Fruit fly (Drosophila melanogaster): ENCODE data around the gene Nsun5.

The Nsun5 gene

DNA sequence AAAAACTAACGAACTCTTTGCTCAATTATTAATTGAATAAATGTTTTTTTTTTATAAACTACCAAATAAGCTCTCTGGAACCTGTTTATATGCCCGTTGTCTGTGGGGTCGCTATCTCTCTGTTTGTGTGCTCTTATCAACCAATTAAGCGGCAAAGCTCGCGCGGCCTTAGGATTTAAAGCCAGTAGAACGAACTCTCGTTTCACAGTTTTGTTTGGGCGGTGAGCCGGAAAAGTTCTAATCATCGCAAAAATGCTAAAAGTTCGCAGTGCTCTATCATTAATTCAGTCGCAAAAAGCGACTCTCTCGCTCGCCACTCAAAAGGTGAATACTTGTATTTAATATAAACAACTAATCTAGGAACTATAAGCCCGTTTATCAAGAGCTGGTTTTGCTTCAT lies 27.1 kb downstream of the Nsun5 start, which contains the start of gene Cyp12a4:
TSS of gene Cyp12a4 (plus strand) at position 202 of the 400 bp plus-strand sequence.
- TF ChIP-seq psq (optimal IDR thresholded peaks at IDR 0.05) (no peak), EcR (GFP tag; optimal IDR thresholded peaks at IDR 0.05) (no peak), usp (GFP tag; optimal IDR thresholded peaks at IDR 0.05) (no peak), pan (optimal IDR thresholded peaks at IDR 0.05) (no peak), Dll (optimal IDR thresholded peaks at IDR 0.05) (no peak), CG8478 (optimal IDR thresholded peaks at IDR 0.05) (no peak)

DNA sequence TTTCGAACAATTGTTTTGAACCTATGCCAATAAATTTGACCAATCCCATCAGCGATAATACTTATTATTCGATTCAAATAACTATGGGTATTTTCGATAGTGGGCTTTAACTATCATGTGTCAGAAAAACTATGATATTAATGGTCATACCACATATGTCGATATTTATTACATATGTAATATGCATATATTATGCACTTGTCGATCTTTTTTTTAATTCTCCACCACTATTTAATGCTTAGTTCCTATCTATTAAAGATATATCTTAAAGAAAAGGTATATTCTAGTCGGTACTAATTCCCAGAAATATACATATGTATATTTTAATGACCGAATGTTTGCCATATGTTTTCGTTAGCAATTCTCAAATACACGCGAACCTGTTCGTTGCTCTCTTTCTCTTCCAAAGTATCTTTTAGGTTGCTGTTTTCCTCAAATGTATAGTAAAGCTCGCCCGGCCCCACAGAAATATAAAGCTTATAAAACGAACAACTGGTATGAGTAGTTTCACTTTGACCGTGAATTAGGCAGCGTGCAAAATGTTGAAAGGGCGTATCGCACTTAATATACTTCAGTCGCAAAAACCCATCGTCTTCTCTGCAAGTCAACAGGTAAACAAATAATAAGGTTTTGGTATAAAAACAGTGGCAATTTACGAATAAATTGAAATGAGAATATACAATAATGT lies 29.8 kb downstream of the Nsun5 start, which contains the start of gene Cyp12a5:
TSS of gene Cyp12a5 (plus strand) at position 503 of the 688 bp plus-strand sequence.
- TF ChIP-seq psq (optimal IDR thresholded peaks at IDR 0.05) (no peak), pan (optimal IDR thresholded peaks at IDR 0.05) (no peak), EcR (GFP tag; optimal IDR thresholded peaks at IDR 0.05) (no peak), usp (GFP tag; optimal IDR thresholded peaks at IDR 0.05) (no peak), Dll (optimal IDR thresholded peaks at IDR 0.05) (no peak), CG8478 (optimal IDR thresholded peaks at IDR 0.05) (no peak)

DNA sequence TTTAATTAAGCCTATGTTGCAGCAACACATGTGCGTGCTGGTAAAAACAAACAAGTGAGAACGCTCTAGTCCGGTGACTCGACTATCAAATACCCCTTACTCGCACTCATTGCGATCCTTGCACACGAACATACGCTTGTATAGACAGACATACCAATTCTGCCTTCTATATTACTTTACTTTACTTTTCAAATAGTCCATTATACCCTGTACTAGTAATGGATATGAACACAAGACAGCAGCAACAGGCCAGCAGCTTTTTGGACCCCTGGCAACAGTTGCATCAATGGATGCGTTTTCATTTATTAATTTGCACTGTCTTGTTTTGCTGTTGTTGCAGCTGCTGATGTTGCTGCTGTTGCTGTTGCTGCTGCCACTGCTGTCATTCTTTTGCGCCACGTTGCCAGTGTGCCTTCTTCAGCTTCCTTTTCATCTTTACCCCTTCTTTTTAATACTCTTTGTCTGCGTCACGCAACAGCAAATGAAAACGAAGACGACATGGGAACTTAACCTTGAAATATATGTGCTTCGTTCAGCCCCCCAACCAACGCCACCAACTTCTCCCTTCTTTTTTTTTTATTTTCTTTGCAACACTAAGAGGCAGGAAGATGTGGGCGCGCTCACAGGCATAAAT lies 43.5 kb downstream of the Nsun5 start:
- TF ChIP-seq Dll (optimal IDR thresholded peaks at IDR 0.05) (no peak), pan (optimal IDR thresholded peaks at IDR 0.05) (peak; percentile 83)

DNA sequence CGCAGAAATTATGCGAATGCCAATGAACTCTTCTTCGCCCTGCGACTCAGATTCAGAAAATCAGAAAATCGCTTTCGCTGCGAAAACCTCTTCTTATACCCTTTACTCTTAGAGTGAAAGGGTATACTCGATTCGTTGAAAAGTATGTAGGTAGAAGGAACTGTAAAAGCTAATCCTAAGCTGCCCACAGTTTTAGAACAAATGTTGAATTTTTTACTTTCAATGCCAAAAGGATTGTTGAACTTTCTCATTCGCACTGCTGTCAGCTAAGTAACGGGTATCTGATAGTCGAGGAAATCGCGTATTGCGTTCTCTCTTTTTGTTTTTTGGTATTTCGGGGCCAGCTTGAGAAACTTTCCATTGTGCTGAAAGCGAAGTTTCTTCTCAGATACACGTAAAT lies 48.3 kb downstream of the Nsun5 start:
- TF ChIP-seq Dll (optimal IDR thresholded peaks at IDR 0.05) (no peak), pan (optimal IDR thresholded peaks at IDR 0.05) (peak; percentile 52), usp (GFP tag; optimal IDR thresholded peaks at IDR 0.05) (no peak)

DNA sequence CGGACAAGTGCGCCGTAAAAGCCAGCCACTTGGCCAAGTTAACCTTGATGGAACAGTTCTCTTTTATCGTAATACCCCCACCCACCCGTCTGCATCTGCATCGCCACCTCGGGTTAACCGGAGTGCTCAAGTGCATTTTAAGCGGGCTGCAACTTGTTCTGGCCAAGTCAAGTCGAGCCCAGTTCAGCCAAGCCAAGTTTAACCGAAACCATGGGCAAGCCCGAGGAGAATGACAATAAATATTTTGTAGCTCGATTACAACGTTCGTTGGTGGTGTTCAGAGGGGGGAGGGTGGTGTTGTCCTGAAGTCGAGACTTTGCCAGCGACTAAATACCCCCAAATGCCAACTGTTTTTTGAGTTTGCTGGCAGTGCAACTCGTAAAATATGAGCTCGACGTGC lies 49.7 kb downstream of the Nsun5 start:
- TF ChIP-seq pan (optimal IDR thresholded peaks at IDR 0.05) (no peak), CG8478 (optimal IDR thresholded peaks at IDR 0.05) (no peak), Dll (optimal IDR thresholded peaks at IDR 0.05) (no peak), psq (optimal IDR thresholded peaks at IDR 0.05) (no peak), EcR (GFP tag; optimal IDR thresholded peaks at IDR 0.05) (no peak), usp (GFP tag; optimal IDR thresholded peaks at IDR 0.05) (no peak)

DNA sequence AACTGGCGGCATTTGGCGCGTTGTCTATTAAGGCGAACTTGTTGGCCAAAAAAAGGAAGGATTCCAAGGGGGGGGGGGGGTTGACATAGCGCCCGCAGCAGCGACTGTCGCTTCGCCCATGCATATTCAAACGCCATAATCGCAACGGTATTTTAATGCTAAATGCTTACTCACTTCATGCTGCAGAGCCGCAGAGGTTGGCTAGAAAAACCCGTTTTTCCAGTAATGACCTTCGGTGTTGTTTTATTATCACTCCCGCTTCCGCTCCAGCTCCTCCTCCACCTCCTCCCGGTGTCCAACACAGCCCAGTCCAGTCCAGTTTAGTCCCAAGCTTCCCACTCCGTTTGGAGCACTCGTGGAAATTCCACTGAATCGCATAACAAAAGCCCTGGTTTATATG lies 50.9 kb downstream of the Nsun5 start:
- TF ChIP-seq CG8478 (optimal IDR thresholded peaks at IDR 0.05) (no peak), pan (optimal IDR thresholded peaks at IDR 0.05) (no peak), usp (GFP tag; optimal IDR thresholded peaks at IDR 0.05) (no peak), psq (optimal IDR thresholded peaks at IDR 0.05) (no peak), EcR (GFP tag; optimal IDR thresholded peaks at IDR 0.05) (no peak), Dll (optimal IDR thresholded peaks at IDR 0.05) (no peak)

Measured in whole organism.